Worm (Caenorhabditis elegans): ENCODE results near the gene Y43F8B.11.

Gene Y43F8B.11

DNA sequence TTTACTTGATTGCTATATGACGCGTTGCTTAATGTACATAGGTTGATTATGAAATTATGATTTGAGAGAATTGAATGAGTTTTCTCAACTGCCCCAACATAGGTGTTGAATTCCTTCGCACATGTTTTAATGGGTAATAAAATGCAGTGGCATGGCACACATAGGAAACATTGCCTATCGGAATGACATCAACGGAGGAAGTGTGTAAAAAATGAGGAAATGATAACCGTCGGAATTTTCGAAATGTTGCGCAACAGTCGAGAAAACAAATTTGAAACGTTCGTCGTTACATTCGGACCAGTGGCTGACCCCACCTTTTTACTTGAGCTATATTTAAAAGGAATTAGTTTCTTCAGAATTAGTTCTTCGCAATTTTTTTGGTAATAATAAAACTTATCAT is 38.5 kb upstream of the Y43F8B.11 start:
- TF ChIP-seq R02D3.7 (tag; optimal IDR thresholded peaks at IDR 0.05): no peak
- no peak for TF ChIP-seq snpc-1.2 (GFP tag; IDR thresholded peaks at IDR 0.05)
- TF ChIP-seq nhr-48 (tag; optimal IDR thresholded peaks at IDR 0.05): no peak
- no peak for TF ChIP-seq spr-3 (GFP tag; optimal IDR thresholded peaks at IDR 0.05)
- TF ChIP-seq unc-39 (tag; optimal IDR thresholded peaks at IDR 0.05): no peak
- no peak for TF ChIP-seq F44E2.7 (GFP tag; IDR thresholded peaks at IDR 0.05)
- no peak; the same call in 1 of the 2 replicates for TF ChIP-seq dmd-6 (GFP tag; IDR thresholded peaks at IDR 0.05)
- TF ChIP-seq nhr-28 (tag; optimal IDR thresholded peaks at IDR 0.05): peak; percentile 27
- peak; percentile 76 for TF ChIP-seq aha-1 (tag)
- TF ChIP-seq lin-29 (GFP tag; IDR thresholded peaks at IDR 0.05): no peak
- no peak for TF ChIP-seq ceh-62 (tag; optimal IDR thresholded peaks at IDR 0.05)
- TF ChIP-seq ctbp-1 (GFP tag; IDR thresholded peaks at IDR 0.05): no peak
- no peak for TF ChIP-seq spr-1 (tag; optimal IDR thresholded peaks at IDR 0.05)
- TF ChIP-seq daf-12 (tag; optimal IDR thresholded peaks at IDR 0.05): no peak
- no peak for TF ChIP-seq mes-2 (tag; optimal IDR thresholded peaks at IDR 0.05; ENCODE audit: poor library complexity, severe bottlenecking)
- no peak for TF ChIP-seq snpc-4 (tag; optimal IDR thresholded peaks at IDR 0.05)
- TF ChIP-seq mdt-29 (GFP tag; IDR thresholded peaks at IDR 0.05): no peak
- TF ChIP-seq php-3 (GFP tag; IDR thresholded peaks at IDR 0.05): peak; percentile 86
- TF ChIP-seq madf-5 (GFP tag; IDR thresholded peaks at IDR 0.05): no peak
- no peak for TF ChIP-seq ztf-7 (tag; optimal IDR thresholded peaks at IDR 0.05)
- TF ChIP-seq zip-2 (tag; optimal IDR thresholded peaks at IDR 0.05): peak; percentile 46
- no peak for TF ChIP-seq tra-1 (GFP tag; IDR thresholded peaks at IDR 0.05)

DNA sequence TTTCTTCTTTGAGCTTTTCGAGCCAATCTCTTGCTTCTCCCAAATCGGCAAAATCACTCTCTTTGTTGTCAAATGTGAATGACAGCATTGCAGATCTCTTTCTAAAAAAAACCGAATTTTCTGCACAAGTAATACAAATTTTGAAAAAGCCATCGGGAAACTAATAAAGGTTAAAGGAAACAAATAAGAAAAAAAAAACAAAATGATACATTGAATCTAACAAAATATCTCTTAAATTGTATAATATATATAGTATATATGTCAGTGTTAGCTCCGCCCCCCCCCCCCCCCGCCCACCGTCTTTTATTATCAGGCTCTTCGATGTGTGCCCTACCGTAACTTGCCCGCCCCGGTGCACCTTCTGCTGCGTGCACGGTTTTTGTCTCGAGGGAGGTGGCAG is 37.5 kb upstream of the Y43F8B.11 start, which contains the start of gene C25F9.11:
C25F9.11 (minus strand) TSS at position 101 of the 400 bp plus-strand sequence.
- TF ChIP-seq nhr-42 (GFP tag; IDR thresholded peaks at IDR 0.05): no peak
- no peak for TF ChIP-seq dmd-9 (GFP tag; IDR thresholded peaks at IDR 0.05)
- no peak for TF ChIP-seq nhr-102 (tag; optimal IDR thresholded peaks at IDR 0.05)
- no peak for TF ChIP-seq zip-11 (GFP tag; IDR thresholded peaks at IDR 0.05)
- no peak for TF ChIP-seq dmd-8 (GFP tag; IDR thresholded peaks at IDR 0.05)
- no peak for TF ChIP-seq Y105C5A.15 (GFP tag; IDR thresholded peaks at IDR 0.05)
- TF ChIP-seq ceh-32 (tag; optimal IDR thresholded peaks at IDR 0.05; ENCODE audit: poor library complexity): no peak
- no peak for TF ChIP-seq nhr-76 (tag; optimal IDR thresholded peaks at IDR 0.05)
- no peak for TF ChIP-seq T20F7.1 (GFP tag; optimal IDR thresholded peaks at IDR 0.05)
- TF ChIP-seq snpc-4 (tag; optimal IDR thresholded peaks at IDR 0.05): no peak
- TF ChIP-seq lir-3 (tag; optimal IDR thresholded peaks at IDR 0.05): no peak

DNA sequence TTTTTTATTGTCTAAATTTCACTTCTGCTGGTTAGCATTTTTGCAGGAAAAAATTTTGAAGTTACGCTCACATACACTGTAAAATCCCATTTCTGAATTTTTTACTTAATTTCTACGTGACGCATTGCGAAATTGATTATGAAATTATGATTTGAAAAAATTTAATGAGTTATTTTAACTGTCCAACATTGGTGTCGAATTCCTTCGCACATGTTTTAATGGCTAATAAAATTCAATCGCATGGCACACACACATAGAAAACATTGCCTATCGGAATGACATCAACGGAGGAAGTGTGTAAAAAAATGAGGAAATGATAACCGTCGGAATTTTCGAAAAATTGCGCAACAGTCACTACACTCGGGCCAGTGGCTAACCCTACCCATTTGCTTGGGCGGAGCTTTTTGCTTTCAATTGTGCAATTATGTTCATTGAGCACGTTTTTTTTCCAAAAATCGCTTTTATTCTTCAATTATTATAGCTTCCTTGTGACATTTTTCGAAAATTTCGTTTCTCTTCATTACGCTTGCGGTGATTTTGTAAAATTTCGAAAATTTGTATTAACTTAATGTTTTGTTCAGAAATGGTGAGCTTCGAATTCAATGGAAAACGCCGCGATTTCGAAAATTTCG is 36.6 kb upstream of the Y43F8B.11 start, which contains the start of gene C25F9.16:
C25F9.16 (plus strand) TSS at position 582 of the 632 bp plus-strand sequence.
- TF ChIP-seq fos-1 (tag; optimal IDR thresholded peaks at IDR 0.05): no peak
- TF ChIP-seq php-3 (GFP tag; IDR thresholded peaks at IDR 0.05): peak; percentile 90
- no peak for TF ChIP-seq zag-1 (tag; optimal IDR thresholded peaks at IDR 0.05)
- no peak for TF ChIP-seq rbr-2 (tag; optimal IDR thresholded peaks at IDR 0.05)
- no peak for TF ChIP-seq lin-38 (GFP tag; IDR thresholded peaks at IDR 0.05)
- no peak for TF ChIP-seq dve-1 (tag; optimal IDR thresholded peaks at IDR 0.05; ENCODE audit: insufficient read depth)
- no peak for TF ChIP-seq ceh-44 (GFP tag; IDR thresholded peaks at IDR 0.05)
- TF ChIP-seq sdz-12 (GFP tag; optimal IDR thresholded peaks at IDR 0.05): no peak
- TF ChIP-seq ctbp-1 (GFP tag; IDR thresholded peaks at IDR 0.05): no peak
- no peak for TF ChIP-seq dpl-1 (GFP tag; optimal IDR thresholded peaks at IDR 0.05)
- TF ChIP-seq fkh-10 (GFP tag; optimal IDR thresholded peaks at IDR 0.05): no peak
- no peak for TF ChIP-seq mxl-3 (GFP tag; optimal IDR thresholded peaks at IDR 0.05)
- no peak for TF ChIP-seq nhr-77 (tag; optimal IDR thresholded peaks at IDR 0.05)
- TF ChIP-seq aha-1 (tag): peak; percentile 72
- TF ChIP-seq nhr-237 (tag; optimal IDR thresholded peaks at IDR 0.05): no peak
- no peak for TF ChIP-seq ceh-28 (tag; optimal IDR thresholded peaks at IDR 0.05)
- TF ChIP-seq R02D3.7 (tag; optimal IDR thresholded peaks at IDR 0.05): no peak
- no peak for TF ChIP-seq F49E8.2 (tag; optimal IDR thresholded peaks at IDR 0.05; ENCODE audit: borderline replicate concordance)
- TF ChIP-seq nhr-42 (GFP tag; IDR thresholded peaks at IDR 0.05): no peak
- TF ChIP-seq zfp-2 (tag; optimal IDR thresholded peaks at IDR 0.05): no peak
- TF ChIP-seq vab-7 (GFP tag; IDR thresholded peaks at IDR 0.05): no peak
- TF ChIP-seq attf-4 (tag; optimal IDR thresholded peaks at IDR 0.05): no peak
- TF ChIP-seq nhr-28 (tag; optimal IDR thresholded peaks at IDR 0.05): peak; percentile 24
- TF ChIP-seq Y5F2A.4 (GFP tag; optimal IDR thresholded peaks at IDR 0.05): no peak

Data from whole organism, L4 larva.